Worm (Caenorhabditis elegans) whole organism, mixed stage, embryonic: ENCODE measurements around the gene F14D12.1.

Experiments used
- unc-39 ChIP-seq: fragments of 150-350 bp; optimal IDR thresholded peaks from 2 replicates; lab custom pipeline; 2014; ENCODE audit warnings: missing biosample characterization, missing genetic modification characterization
- unc-62 ChIP-seq: fragments of 150-350 bp; optimal IDR thresholded peaks from 2 replicates; lab custom pipeline; 2014; ENCODE audit warnings: missing biosample characterization, missing genetic modification reagents, missing genetic modification characterization

ce11 chrX:5655601-5656000 is 52.0 kb downstream of the F14D12.1 start:
- TF ChIP-seq unc-39 (tag; lab: Kevin White, UChicago), result no peak
- no peak for TF ChIP-seq unc-62 (GFP tag; lab: Kevin White, UChicago)
